Fruit fly (Drosophila melanogaster): Measurements from ENCODE around the gene pns.

The pns gene

DNA sequence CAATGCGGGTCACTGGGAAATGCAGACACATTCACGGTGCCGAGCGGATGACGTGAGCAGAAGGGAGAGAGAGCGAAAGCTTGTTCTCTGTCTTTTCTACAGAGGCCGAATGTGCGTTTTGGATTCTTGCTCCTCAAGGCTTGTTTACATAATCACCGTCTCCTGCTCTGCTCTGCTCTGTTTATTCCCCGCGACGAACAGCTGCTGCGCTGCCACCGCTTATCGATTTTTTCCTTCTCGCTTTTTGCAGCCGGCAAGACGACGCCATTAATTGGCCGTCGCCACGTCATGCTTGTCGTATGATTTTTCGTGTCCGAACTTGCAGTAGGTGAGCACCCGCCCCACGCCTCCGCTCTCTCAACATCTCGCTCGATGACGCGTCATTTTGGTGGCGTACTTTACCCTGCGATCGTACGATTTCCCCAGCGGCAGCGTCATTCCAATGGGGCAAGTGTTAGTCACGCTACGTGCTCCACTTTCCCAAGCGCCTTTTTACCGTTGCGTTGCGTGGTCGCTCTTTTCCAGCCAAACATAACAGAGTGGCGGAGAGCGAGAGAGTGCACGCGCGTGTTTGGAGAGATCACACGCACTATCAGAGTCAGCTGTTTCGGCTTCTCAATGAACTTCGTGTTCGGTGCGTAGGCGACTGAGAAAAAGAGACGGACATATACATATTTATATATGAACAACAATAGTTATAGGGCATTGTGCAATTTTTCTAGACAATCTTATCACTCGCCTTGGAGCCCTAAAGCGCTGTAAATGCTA lies 9.6 kb downstream of the pns start (continued):
- TF ChIP-seq Antp (GFP tag; optimal IDR thresholded peaks at IDR 0.05): no peak
- no peak for TF ChIP-seq mld (GFP tag; IDR thresholded peaks at IDR 0.05; ENCODE audit: partially characterized antibody)
- TF ChIP-seq shn (GFP tag; optimal IDR thresholded peaks at IDR 0.05): peak; percentile 42
- peak; percentile 21 for TF ChIP-seq CG2712 (tag; optimal IDR thresholded peaks at IDR 0.05)
- peak; percentile 27 for TF ChIP-seq pfk (GFP tag; optimal IDR thresholded peaks at IDR 0.05)
- no peak for TF ChIP-seq esg (GFP tag; conservative IDR thresholded peaks at IDR 0.05)
- peak; percentile 84; the same call in 2 of the 3 replicates for TF ChIP-seq CG6175 (GFP tag; IDR thresholded peaks at IDR 0.05)
- TF ChIP-seq pros (GFP tag; optimal IDR thresholded peaks at IDR 0.05): peak; percentile 79
- peak; percentile 82 to 86 for TF ChIP-seq Trl (optimal IDR thresholded peaks at IDR 0.05)
- peak; percentile 17 for TF ChIP-seq Trl (GFP tag; optimal IDR thresholded peaks at IDR 0.05)
- no peak for TF ChIP-seq CG13296 (GFP tag; optimal IDR thresholded peaks at IDR 0.05)
- TF ChIP-seq mirr (GFP tag; optimal IDR thresholded peaks at IDR 0.05): peak; percentile 49
- TF ChIP-seq jumu (GFP tag; optimal IDR thresholded peaks at IDR 0.05): peak; percentile 9
- TF ChIP-seq Usf (GFP tag; optimal IDR thresholded peaks at IDR 0.05): no peak
- no peak; the same call in 1 of the 2 replicates for TF ChIP-seq MBD-R2 (GFP tag; IDR thresholded peaks at IDR 0.05)
- no peak for TF ChIP-seq CG9876 (GFP tag; optimal IDR thresholded peaks at IDR 0.05)
- TF ChIP-seq MTF-1 (GFP tag; optimal IDR thresholded peaks at IDR 0.05; ENCODE audit: borderline replicate concordance): peak; percentile 7
- no peak for TF ChIP-seq CG12155 (GFP tag; optimal IDR thresholded peaks at IDR 0.05)
- TF ChIP-seq wor (GFP tag; IDR thresholded peaks at IDR 0.05): no peak
- 0 out of 2 replicates have a peak, but pooled peaks have one; percentile 4 for TF ChIP-seq CG32532 (GFP tag; IDR thresholded peaks at IDR 0.05)
- peak; percentile 17 for TF ChIP-seq CG17568 (GFP tag; optimal IDR thresholded peaks at IDR 0.05)
- peak; percentile 15 for TF ChIP-seq CG6254 (GFP tag; optimal IDR thresholded peaks at IDR 0.05)
- peak; percentile 63; the same call in 1 of the 3 replicates for TF ChIP-seq zen2 (GFP tag; IDR thresholded peaks at IDR 0.05; ENCODE audit: partially characterized antibody)
- TF ChIP-seq CG5180 (GFP tag; optimal IDR thresholded peaks at IDR 0.05): peak; percentile 14
- TF ChIP-seq chinmo (GFP tag; IDR thresholded peaks at IDR 0.05; ENCODE audit: partially characterized antibody): 0 out of 4 replicates have a peak, but pooled peaks have one; percentile 78
- peak; percentile 12 for TF ChIP-seq lbe (GFP tag; optimal IDR thresholded peaks at IDR 0.05)
- no peak for TF ChIP-seq CG4404 (GFP tag; IDR thresholded peaks at IDR 0.05)
- no peak for TF ChIP-seq CG12104 (GFP tag; optimal IDR thresholded peaks at IDR 0.05)
- TF ChIP-seq dysf (GFP tag; IDR thresholded peaks at IDR 0.05): no peak
- TF ChIP-seq phol (tag; optimal IDR thresholded peaks at IDR 0.05): peak; percentile 68
- peak; percentile 50; the same call in 1 of the 2 replicates for TF ChIP-seq rib (GFP tag; IDR thresholded peaks at IDR 0.05)
- TF ChIP-seq CrebB (tag; optimal IDR thresholded peaks at IDR 0.05): peak; percentile 15
- TF ChIP-seq Scr (GFP tag; IDR thresholded peaks at IDR 0.05; ENCODE audit: partially characterized antibody): no peak
- peak; percentile 83 for TF ChIP-seq Deaf1 (tag; optimal IDR thresholded peaks at IDR 0.05)
- 0 out of 2 replicates have a peak, but pooled peaks have one; percentile 5 for TF ChIP-seq sens-2 (GFP tag; IDR thresholded peaks at IDR 0.05)
- no peak for TF ChIP-seq CG8924 (tag; optimal IDR thresholded peaks at IDR 0.05)
- TF ChIP-seq nom (GFP tag; optimal IDR thresholded peaks at IDR 0.05): peak; percentile 71
- TF ChIP-seq cwo (GFP tag; optimal IDR thresholded peaks at IDR 0.05): peak; percentile 76
- no peak for TF ChIP-seq caup (GFP tag; optimal IDR thresholded peaks at IDR 0.05; ENCODE audit: severe bottlenecking)
- TF ChIP-seq chm (GFP tag; IDR thresholded peaks at IDR 0.05): 0 out of 2 replicates have a peak, but pooled peaks have one; percentile 8
- no peak for TF ChIP-seq CG9817 (tag; optimal IDR thresholded peaks at IDR 0.05)
- peak; percentile 20 for TF ChIP-seq CG12769 (tag; optimal IDR thresholded peaks at IDR 0.05)
- peak; percentile 99 for TF ChIP-seq kni (GFP tag; optimal IDR thresholded peaks at IDR 0.05)
- peak; percentile 50 for TF ChIP-seq CG10543 (GFP tag; optimal IDR thresholded peaks at IDR 0.05)
- peak; percentile 13 for TF ChIP-seq gem (tag; optimal IDR thresholded peaks at IDR 0.05)
- 0 out of 3 replicates have a peak, but pooled peaks have one; percentile 1 for TF ChIP-seq Dbx (GFP tag; IDR thresholded peaks at IDR 0.05)
- TF ChIP-seq bbx (GFP tag; IDR thresholded peaks at IDR 0.05; ENCODE audit: partially characterized antibody): 0 out of 2 replicates have a peak, but pooled peaks have one; percentile 6

Data from whole organism, embryonic.